Fruit fly (Drosophila melanogaster) whole organism, wandering third instar larva: ENCODE results near the gene B9d1.

Experiments
- dsf ChIP-seq: sonication (Bioruptor generic); optimal IDR thresholded peaks from 2 replicates; lab custom pipeline; 2016; ENCODE audit warnings: missing biosample characterization, missing genetic modification characterization, borderline replicate concordance
- ey ChIP-seq: fragments of 200-800 bp; sonication (Bioruptor generic); optimal IDR thresholded peaks from 2 replicates; lab custom pipeline; 2016; ENCODE audit warnings: missing biosample characterization, missing genetic modification characterization
- lola ChIP-seq: fragments of >200 bp; optimal IDR thresholded peaks from 2 replicates; lab custom pipeline; 2017; ENCODE audit warnings: missing biosample characterization, missing genetic modification characterization
- pan ChIP-seq: fragments of >200 bp; optimal IDR thresholded peaks from 2 replicates; lab custom pipeline; 2017
- psq ChIP-seq: fragments of 200-800 bp; sonication (Bioruptor generic); optimal IDR thresholded peaks from 3 replicates; lab custom pipeline; 2017; ENCODE audit warnings: missing biosample characterization, mild to moderate bottlenecking, missing genetic modification characterization, moderate library complexity
- woc ChIP-seq: sonication (Bioruptor generic); optimal IDR thresholded peaks from 2 replicates; lab custom pipeline; 2016; ENCODE audit warnings: missing biosample characterization, mild to moderate bottlenecking, missing genetic modification characterization

dm6 chr3R:15517113-15517512, 35.4 kb downstream of the B9d1 start:
- TF ChIP-seq ey (GFP tag; lab: Kevin White, UChicago) = no peak
- no peak for TF ChIP-seq dsf (GFP tag; lab: Kevin White, UChicago)
- no peak for TF ChIP-seq lola (GFP tag; lab: Kevin White, UChicago)
- no peak for TF ChIP-seq psq (GFP tag; lab: Kevin White, UChicago)
- no peak for TF ChIP-seq woc (GFP tag; lab: Kevin White, UChicago)
- no peak for TF ChIP-seq pan (lab: Kevin White, UChicago)
